Worm (Caenorhabditis elegans): ENCODE measurements around the gene hpo-33.

Gene hpo-33

ce11 chrV:17064676-17065075, 22.3 kb downstream of the hpo-33 start, which contains the start of gene srh-255:
TSS of gene srh-255 (plus strand) at chrV:17064976.
- TF ChIP-seq tab-1 (GFP tag; IDR thresholded peaks at IDR 0.05) (no peak), med-1 (GFP tag; optimal IDR thresholded peaks at IDR 0.05; ENCODE audit: insufficient read depth) (no peak), flt-1 (GFP tag; IDR thresholded peaks at IDR 0.05) (no peak), klf-2 (GFP tag; conservative IDR thresholded peaks at IDR 0.05) (no peak), ztf-29 (GFP tag; IDR thresholded peaks at IDR 0.05) (no peak), ref-1 (GFP tag; conservative IDR thresholded peaks at IDR 0.05) (no peak), T22C8.4 (GFP tag; IDR thresholded peaks at IDR 0.05) (no peak), ztf-23 (GFP tag; IDR thresholded peaks at IDR 0.05) (no peak), cog-1 (tag; optimal IDR thresholded peaks at IDR 0.05) (no peak)

- no peak for TF ChIP-seq med-1 (GFP tag; optimal IDR thresholded peaks at IDR 0.05; ENCODE audit: insufficient read depth)
- no peak for TF ChIP-seq cog-1 (tag; optimal IDR thresholded peaks at IDR 0.05)
- no peak for TF ChIP-seq ref-1 (GFP tag; conservative IDR thresholded peaks at IDR 0.05)
- TF ChIP-seq klf-2 (GFP tag; conservative IDR thresholded peaks at IDR 0.05) = no peak
- TF ChIP-seq ztf-29 (GFP tag; IDR thresholded peaks at IDR 0.05) = no peak
- no peak for TF ChIP-seq T22C8.4 (GFP tag; IDR thresholded peaks at IDR 0.05)
- TF ChIP-seq ztf-23 (GFP tag; IDR thresholded peaks at IDR 0.05) = no peak
- TF ChIP-seq tab-1 (GFP tag; IDR thresholded peaks at IDR 0.05) = no peak
- no peak for TF ChIP-seq flt-1 (GFP tag; IDR thresholded peaks at IDR 0.05)
Measured at ce11 chrV:17066634-17067033, 24.3 kb downstream of the hpo-33 start.

ce11 chrV:17068839-17069238, 26.5 kb downstream of the hpo-33 start, which contains the start of gene T05E12.8:
TSS of gene T05E12.8 (plus strand) at chrV:17069139.
- no peak for TF ChIP-seq ztf-23 (GFP tag; IDR thresholded peaks at IDR 0.05)
- TF ChIP-seq ref-1 (GFP tag; conservative IDR thresholded peaks at IDR 0.05) = no peak

ce11 chrV:17071578-17071977, 29.2 kb downstream of the hpo-33 start, which contains the start of gene srbc-14:
TSS of gene srbc-14 (minus strand) at chrV:17071678.
- TF ChIP-seq tab-1 (GFP tag; IDR thresholded peaks at IDR 0.05) (no peak), med-1 (GFP tag; optimal IDR thresholded peaks at IDR 0.05; ENCODE audit: insufficient read depth) (no peak), flt-1 (GFP tag; IDR thresholded peaks at IDR 0.05) (no peak), klf-2 (GFP tag; conservative IDR thresholded peaks at IDR 0.05) (no peak), T22C8.4 (GFP tag; IDR thresholded peaks at IDR 0.05) (no peak), ztf-23 (GFP tag; IDR thresholded peaks at IDR 0.05) (no peak), ref-1 (GFP tag; conservative IDR thresholded peaks at IDR 0.05) (no peak), ztf-29 (GFP tag; IDR thresholded peaks at IDR 0.05) (no peak), cog-1 (tag; optimal IDR thresholded peaks at IDR 0.05) (no peak)

ce11 chrV:17075900-17076299, 33.5 kb downstream of the hpo-33 start, which contains the start of gene str-125:
TSS of gene str-125 (minus strand) at chrV:17076000.
- TF ChIP-seq med-1 (GFP tag; optimal IDR thresholded peaks at IDR 0.05; ENCODE audit: insufficient read depth) = no peak
- no peak for TF ChIP-seq cog-1 (tag; optimal IDR thresholded peaks at IDR 0.05)
- no peak for TF ChIP-seq T22C8.4 (GFP tag; IDR thresholded peaks at IDR 0.05)
- no peak for TF ChIP-seq klf-2 (GFP tag; conservative IDR thresholded peaks at IDR 0.05)
- no peak for TF ChIP-seq flt-1 (GFP tag; IDR thresholded peaks at IDR 0.05)
- TF ChIP-seq ref-1 (GFP tag; conservative IDR thresholded peaks at IDR 0.05) = no peak
- TF ChIP-seq ztf-23 (GFP tag; IDR thresholded peaks at IDR 0.05) = no peak
- TF ChIP-seq tab-1 (GFP tag; IDR thresholded peaks at IDR 0.05) = no peak
- TF ChIP-seq ztf-29 (GFP tag; IDR thresholded peaks at IDR 0.05) = no peak

ce11 chrV:17077889-17078288, 35.5 kb downstream of the hpo-33 start, which contains the start of gene T05E12.3:
TSS of gene T05E12.3 (minus strand) at chrV:17077989.
- no peak for TF ChIP-seq cog-1 (tag; optimal IDR thresholded peaks at IDR 0.05)
- TF ChIP-seq T22C8.4 (GFP tag; IDR thresholded peaks at IDR 0.05) = no peak
- no peak for TF ChIP-seq med-1 (GFP tag; optimal IDR thresholded peaks at IDR 0.05; ENCODE audit: insufficient read depth)
- no peak for TF ChIP-seq flt-1 (GFP tag; IDR thresholded peaks at IDR 0.05)
- TF ChIP-seq ztf-29 (GFP tag; IDR thresholded peaks at IDR 0.05) = no peak
- no peak for TF ChIP-seq tab-1 (GFP tag; IDR thresholded peaks at IDR 0.05)
- TF ChIP-seq ref-1 (GFP tag; conservative IDR thresholded peaks at IDR 0.05) = no peak
- no peak for TF ChIP-seq ztf-23 (GFP tag; IDR thresholded peaks at IDR 0.05)
- no peak for TF ChIP-seq klf-2 (GFP tag; conservative IDR thresholded peaks at IDR 0.05)

- TF ChIP-seq med-1 (GFP tag; optimal IDR thresholded peaks at IDR 0.05; ENCODE audit: insufficient read depth) = no peak
- no peak for TF ChIP-seq ztf-23 (GFP tag; IDR thresholded peaks at IDR 0.05)
- no peak for TF ChIP-seq flt-1 (GFP tag; IDR thresholded peaks at IDR 0.05)
- no peak for TF ChIP-seq klf-2 (GFP tag; conservative IDR thresholded peaks at IDR 0.05)
- TF ChIP-seq tab-1 (GFP tag; IDR thresholded peaks at IDR 0.05) = no peak
- TF ChIP-seq cog-1 (tag; optimal IDR thresholded peaks at IDR 0.05) = no peak
- no peak for TF ChIP-seq ref-1 (GFP tag; conservative IDR thresholded peaks at IDR 0.05)
- TF ChIP-seq ztf-29 (GFP tag; IDR thresholded peaks at IDR 0.05) = no peak
- no peak for TF ChIP-seq T22C8.4 (GFP tag; IDR thresholded peaks at IDR 0.05)
Measured at ce11 chrV:17079795-17080194, 37.4 kb downstream of the hpo-33 start, which contains the start of gene srw-20. TSS of gene srw-20 (minus strand) at chrV:17079895.

- no peak for TF ChIP-seq cog-1 (tag; optimal IDR thresholded peaks at IDR 0.05)
- TF ChIP-seq T22C8.4 (GFP tag; IDR thresholded peaks at IDR 0.05) = no peak
- no peak for TF ChIP-seq tab-1 (GFP tag; IDR thresholded peaks at IDR 0.05)
- TF ChIP-seq med-1 (GFP tag; optimal IDR thresholded peaks at IDR 0.05; ENCODE audit: insufficient read depth) = no peak
- TF ChIP-seq ref-1 (GFP tag; conservative IDR thresholded peaks at IDR 0.05) = no peak
- no peak for TF ChIP-seq flt-1 (GFP tag; IDR thresholded peaks at IDR 0.05)
- TF ChIP-seq ztf-29 (GFP tag; IDR thresholded peaks at IDR 0.05) = no peak
- TF ChIP-seq klf-2 (GFP tag; conservative IDR thresholded peaks at IDR 0.05) = no peak
- TF ChIP-seq ztf-23 (GFP tag; IDR thresholded peaks at IDR 0.05) = no peak
Measured at ce11 chrV:17082718-17083117, 40.4 kb downstream of the hpo-33 start, which contains the start of gene T05E12.9. TSS of gene T05E12.9 (minus strand) at chrV:17082818.

ce11 chrV:17089342-17089741, 47.0 kb downstream of the hpo-33 start, which contains the start of gene T05E12.6:
TSS of gene T05E12.6 (minus strand) at chrV:17089442.
- no peak for TF ChIP-seq cog-1 (tag; optimal IDR thresholded peaks at IDR 0.05)
- no peak for TF ChIP-seq ref-1 (GFP tag; conservative IDR thresholded peaks at IDR 0.05)
- no peak for TF ChIP-seq flt-1 (GFP tag; IDR thresholded peaks at IDR 0.05)
- no peak for TF ChIP-seq tab-1 (GFP tag; IDR thresholded peaks at IDR 0.05)
- TF ChIP-seq med-1 (GFP tag; optimal IDR thresholded peaks at IDR 0.05; ENCODE audit: insufficient read depth) = no peak
- no peak for TF ChIP-seq ztf-23 (GFP tag; IDR thresholded peaks at IDR 0.05)

All from whole organism, midembryonic.